Worm (Caenorhabditis elegans) whole organism, late embryonic: ENCODE results near the gene Y69E1A.4.

ENCODE experiments used
- C38D4.7 ChIP-seq: fragments of 200-800 bp; sonication (Bioruptor generic); optimal IDR thresholded peaks from 2 replicates; lab custom pipeline; 2018; ENCODE audit warnings: mild to moderate bottlenecking, missing genetic modification characterization, moderate library complexity, missing compliant biosample characterization
- K02D7.2 ChIP-seq: sonication (generic microtip); optimal IDR thresholded peaks from 2 replicates; lab custom pipeline; 2017; ENCODE audit warnings: mild to moderate bottlenecking, missing genetic modification characterization, missing compliant biosample characterization
- K09A11.1 ChIP-seq: sonication (generic microtip); optimal IDR thresholded peaks from 2 replicates; lab custom pipeline; 2017; ENCODE audit warnings: antibody characterized with exemption, mild to moderate bottlenecking, missing genetic modification characterization, missing compliant biosample characterization; ENCODE audit not compliant: insufficient read depth
- ahr-1 ChIP-seq: sonication (generic microtip); optimal IDR thresholded peaks from 2 replicates; lab custom pipeline; 2016; ENCODE audit warnings: missing genetic modification characterization, missing compliant biosample characterization
- ceh-14 ChIP-seq: sonication (generic microtip); optimal IDR thresholded peaks from 2 replicates; lab custom pipeline; 2016; ENCODE audit warnings: missing genotype, missing genetic modification characterization, missing compliant biosample characterization
- ceh-18 ChIP-seq: sonication (generic microtip); optimal IDR thresholded peaks from 2 replicates; lab custom pipeline; 2016; ENCODE audit warnings: missing genetic modification characterization, missing compliant biosample characterization
- ceh-2 ChIP-seq: sonication (generic microtip); optimal IDR thresholded peaks from 2 replicates; lab custom pipeline; 2016; ENCODE audit warnings: missing genotype, missing genetic modification characterization, missing compliant biosample characterization
- ceh-22 ChIP-seq: sonication (generic microtip); optimal IDR thresholded peaks from 2 replicates; lab custom pipeline; 2017; ENCODE audit warnings: missing biosample characterization, missing genetic modification characterization
- ceh-31 ChIP-seq: sonication (generic microtip); optimal IDR thresholded peaks from 2 replicates; lab custom pipeline; 2016; ENCODE audit warnings: missing genetic modification characterization, missing compliant biosample characterization
- ceh-34 ChIP-seq: sonication (generic microtip); optimal IDR thresholded peaks from 2 replicates; lab custom pipeline; 2016; ENCODE audit warnings: mild to moderate bottlenecking, missing genetic modification characterization, missing compliant biosample characterization
- ceh-48 ChIP-seq: sonication (generic microtip); optimal IDR thresholded peaks from 2 replicates; lab custom pipeline; 2016; ENCODE audit warnings: missing genetic modification characterization, inconsistent platforms, missing compliant biosample characterization
- ceh-6 ChIP-seq: fragments of 200-800 bp; sonication (Bioruptor generic); optimal IDR thresholded peaks from 2 replicates; lab custom pipeline; 2018; ENCODE audit warnings: mild to moderate bottlenecking, missing genetic modification characterization, missing compliant biosample characterization
- che-1 ChIP-seq: sonication (generic microtip); optimal IDR thresholded peaks from 2 replicates; lab custom pipeline; 2016; ENCODE audit warnings: mild to moderate bottlenecking, missing genetic modification characterization, missing compliant biosample characterization
- dmd-4 ChIP-seq: sonication (generic microtip); optimal IDR thresholded peaks from 2 replicates; lab custom pipeline; 2016; ENCODE audit warnings: borderline replicate concordance, missing genetic modification characterization, missing compliant biosample characterization
- dve-1 ChIP-seq: sonication (generic microtip); optimal IDR thresholded peaks from 2 replicates; lab custom pipeline; 2017; ENCODE audit warnings: antibody characterized with exemption, mild to moderate bottlenecking, missing genetic modification characterization, missing compliant biosample characterization
- elt-2 ChIP-seq: sonication (generic microtip); optimal IDR thresholded peaks from 2 replicates; lab custom pipeline; 2016; ENCODE audit warnings: missing genetic modification reagents, missing genetic modification characterization, missing compliant biosample characterization
- elt-4 ChIP-seq: sonication (generic microtip); optimal IDR thresholded peaks from 2 replicates; lab custom pipeline; 2016; ENCODE audit warnings: missing genetic modification characterization, missing compliant biosample characterization
- eyg-1 ChIP-seq: sonication (generic microtip); optimal IDR thresholded peaks from 2 replicates; lab custom pipeline; 2016; ENCODE audit warnings: missing genotype, missing genetic modification characterization, missing compliant biosample characterization
- fkh-10 ChIP-seq: fragments of 150-350 bp; optimal IDR thresholded peaks from 2 replicates; lab custom pipeline; 2014; ENCODE audit warnings: missing biosample characterization, missing genetic modification reagents, missing genetic modification characterization
- fkh-6 ChIP-seq: sonication (generic microtip); optimal IDR thresholded peaks from 2 replicates; lab custom pipeline; 2016; ENCODE audit warnings: missing genetic modification characterization, missing compliant biosample characterization
- hlh-6 ChIP-seq: sonication (generic microtip); optimal IDR thresholded peaks from 2 replicates; lab custom pipeline; 2016; ENCODE audit warnings: missing genotype, missing genetic modification characterization, missing compliant biosample characterization
- nfya-1 ChIP-seq: sonication (generic microtip); optimal IDR thresholded peaks from 2 replicates; lab custom pipeline; 2017; ENCODE audit warnings: missing genetic modification characterization, mild to moderate bottlenecking, missing compliant biosample characterization, antibody characterized with exemption, moderate library complexity
- nhr-11 ChIP-seq: fragments of 150-350 bp; optimal IDR thresholded peaks from 2 replicates; lab custom pipeline; 2014; ENCODE audit warnings: missing biosample characterization, missing genetic modification characterization
- npax-4 ChIP-seq: sonication (generic microtip); optimal IDR thresholded peaks from 2 replicates; lab custom pipeline; 2016; ENCODE audit warnings: missing genetic modification characterization, missing compliant biosample characterization
- pag-3 ChIP-seq: sonication (generic microtip); optimal IDR thresholded peaks from 2 replicates; lab custom pipeline; 2016; ENCODE audit warnings: missing compliant biosample characterization, missing genetic modification characterization, borderline replicate concordance
- pat-9 ChIP-seq: fragments of 200-800 bp; sonication (Bioruptor generic); optimal IDR thresholded peaks from 2 replicates; lab custom pipeline; 2018; ENCODE audit warnings: mild to moderate bottlenecking, missing genetic modification characterization, moderate library complexity, missing compliant biosample characterization
- pax-1 ChIP-seq: fragments of 150-350 bp; optimal IDR thresholded peaks from 2 replicates; lab custom pipeline; 2014; ENCODE audit warnings: missing biosample characterization, missing genetic modification characterization
- ref-2 ChIP-seq: sonication (generic microtip); optimal IDR thresholded peaks from 2 replicates; lab custom pipeline; 2016; ENCODE audit warnings: missing genetic modification characterization, missing compliant biosample characterization
- rnt-1 ChIP-seq: sonication (generic microtip); optimal IDR thresholded peaks from 2 replicates; lab custom pipeline; 2016; ENCODE audit warnings: missing genetic modification characterization, missing compliant biosample characterization
- sox-2 ChIP-seq: fragments of 200-800 bp; sonication (Bioruptor generic); IDR thresholded peaks from 2 replicates; pipeline ENCODE4 v1.3.6; 2022; ENCODE audit warnings: missing genetic modification reagents, missing genetic modification characterization, missing compliant biosample characterization
- sox-4 ChIP-seq: sonication (generic microtip); optimal IDR thresholded peaks from 2 replicates; lab custom pipeline; 2017; ENCODE audit warnings: mild to moderate bottlenecking, missing genetic modification characterization, inconsistent platforms, missing compliant biosample characterization
- tbx-7 ChIP-seq: sonication (generic microtip); optimal IDR thresholded peaks from 2 replicates; lab custom pipeline; 2016; ENCODE audit warnings: missing genotype, missing genetic modification characterization, missing compliant biosample characterization
- unc-55 ChIP-seq: sonication (generic microtip); optimal IDR thresholded peaks from 2 replicates; lab custom pipeline; 2017; ENCODE audit warnings: missing biosample characterization, missing genetic modification reagents, missing genetic modification characterization
- unc-86 ChIP-seq: sonication (generic microtip); optimal IDR thresholded peaks from 2 replicates; lab custom pipeline; 2016; ENCODE audit warnings: missing genetic modification characterization, missing compliant biosample characterization
- ztf-16 ChIP-seq: sonication (generic microtip); optimal IDR thresholded peaks from 2 replicates; lab custom pipeline; 2017; ENCODE audit warnings: missing genetic modification characterization, missing compliant biosample characterization

Gene Y69E1A.4

ce11 chrIV:10975968-10976367, 20.9 kb downstream of the Y69E1A.4 start:
- TF ChIP-seq ceh-31 (tag; lab: Kevin White, UChicago) (no peak), elt-2 (tag; lab: Kevin White, UChicago) (peak; percentile 72)

ce11 chrIV:10978641-10979040, 23.6 kb downstream of the Y69E1A.4 start:
- TF ChIP-seq fkh-6 (no peak), tbx-7 (no peak), sox-2 (no peak), dve-1 (tag; lab: Kevin White, UChicago) (no peak), ceh-6 (GFP tag; lab: Kevin White, UChicago) (no peak), che-1 (tag; lab: Kevin White, UChicago) (no peak), nhr-11 (tag; lab: Kevin White, UChicago) (no peak), ahr-1 (tag; lab: Kevin White, UChicago) (no peak), ceh-2 (tag; lab: Kevin White, UChicago) (no peak), eyg-1 (tag; lab: Kevin White, UChicago) (no peak), ceh-14 (tag; lab: Kevin White, UChicago) (no peak), ztf-16 (no peak), pag-3 (no peak), ceh-34 (no peak), fkh-10 (GFP tag; lab: Kevin White, UChicago) (no peak)

- peak; percentile 49 for TF ChIP-seq ceh-18
- no peak for TF ChIP-seq ceh-14 (tag; lab: Kevin White, UChicago)
- no peak for TF ChIP-seq unc-86 (tag; lab: Kevin White, UChicago)
- no peak for TF ChIP-seq dve-1 (tag; lab: Kevin White, UChicago)
- no peak for TF ChIP-seq ref-2
- no peak for TF ChIP-seq K09A11.1 (tag; lab: Kevin White, UChicago)
- no peak for TF ChIP-seq pax-1 (tag; lab: Kevin White, UChicago)
These were observed 24.6 kb downstream of the Y69E1A.4 start for ce11 chrIV:10979689-10980088.

DNA sequence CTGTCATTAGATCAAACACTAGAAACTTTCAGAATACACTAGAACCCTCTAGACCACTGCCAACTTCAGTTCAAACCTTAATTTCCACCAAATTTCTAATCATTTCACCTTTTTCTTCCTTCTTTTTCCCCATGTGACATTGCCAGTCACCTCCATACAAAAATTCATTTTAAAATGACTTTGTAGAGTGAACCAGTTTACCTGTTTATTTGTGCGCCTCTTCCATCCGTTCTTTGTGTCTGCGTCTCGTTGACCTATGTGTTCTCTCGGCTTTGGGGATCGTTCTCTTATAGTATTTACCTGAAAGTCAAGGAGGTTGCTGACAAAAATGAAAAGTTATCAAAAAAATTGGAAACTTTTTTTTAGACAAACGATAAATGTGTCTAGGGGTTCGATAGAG, 25.6 kb downstream of the Y69E1A.4 start:
- TF ChIP-seq elt-4 (tag; lab: Kevin White, UChicago) (no peak), pat-9 (tag; lab: Kevin White, UChicago) (no peak), unc-86 (tag; lab: Kevin White, UChicago) (no peak), ceh-48 (tag; lab: Kevin White, UChicago) (no peak), ztf-16 (no peak), K09A11.1 (tag; lab: Kevin White, UChicago) (no peak), che-1 (tag; lab: Kevin White, UChicago) (no peak), npax-4 (tag; lab: Kevin White, UChicago) (no peak), hlh-6 (tag; lab: Kevin White, UChicago) (no peak), nfya-1 (no peak)

- TF ChIP-seq dve-1 (tag; lab: Kevin White, UChicago) (no peak), sox-4 (no peak), ceh-22 (tag; lab: Kevin White, UChicago) (no peak), fkh-6 (no peak), rnt-1 (tag; lab: Kevin White, UChicago) (no peak), pag-3 (no peak), C38D4.7 (GFP tag; lab: Kevin White, UChicago) (no peak), ref-2 (no peak), K02D7.2 (tag; lab: Kevin White, UChicago) (no peak), dmd-4 (tag; lab: Kevin White, UChicago) (no peak), ceh-6 (GFP tag; lab: Kevin White, UChicago) (no peak), unc-55 (GFP tag; lab: Kevin White, UChicago) (no peak)
These were observed 26.7 kb downstream of the Y69E1A.4 start, which contains the start of gene Y43E12A.2 for ce11 chrIV:10981761-10982160. Gene Y43E12A.2 (plus strand): TSS chrIV:10982061.
